Worm (Caenorhabditis elegans) whole organism, midembryonic: Measurements from ENCODE around the gene oac-30.

ENCODE experiments used
- T22C8.4 ChIP-seq: fragments of 200-800 bp; sonication (Bioruptor generic); IDR thresholded peaks from 2 replicates; pipeline ENCODE4 v1.3.6; 2022; ENCODE audit warnings: missing genetic modification characterization, missing compliant biosample characterization
- cog-1 ChIP-seq: sonication (generic microtip); optimal IDR thresholded peaks from 2 replicates; lab custom pipeline; 2016; ENCODE audit warnings: missing genetic modification characterization, missing compliant biosample characterization
- flt-1 ChIP-seq: fragments of 200-800 bp; sonication (Bioruptor generic); IDR thresholded peaks from 2 replicates; pipeline ENCODE4 v1.3.6; 2022; ENCODE audit warnings: missing genetic modification characterization, missing compliant biosample characterization
- klf-2 ChIP-seq: fragments of 200-800 bp; sonication (Bioruptor generic); conservative IDR thresholded peaks from 2 replicates; pipeline ENCODE4 v1.3.6; 2022; ENCODE audit warnings: missing genetic modification reagents, missing genetic modification characterization, missing compliant biosample characterization
- med-1 ChIP-seq: sonication (generic microtip); optimal IDR thresholded peaks from 2 replicates; lab custom pipeline; 2017; ENCODE audit warnings: missing genetic modification characterization, mild to moderate bottlenecking, missing compliant biosample characterization, antibody characterized with exemption, missing genetic modification reagents; ENCODE audit not compliant: insufficient read depth
- ref-1 ChIP-seq: fragments of 200-800 bp; sonication (Bioruptor generic); conservative IDR thresholded peaks from 2 replicates; pipeline ENCODE4 v1.3.6; 2022; ENCODE audit warnings: missing genetic modification reagents, missing genetic modification characterization, missing compliant biosample characterization
- tab-1 ChIP-seq: fragments of 200-800 bp; sonication (Bioruptor generic); IDR thresholded peaks from 2 replicates; pipeline ENCODE4 v1.3.6; 2022; ENCODE audit warnings: missing genetic modification characterization, missing compliant biosample characterization
- ztf-23 ChIP-seq: fragments of 200-800 bp; sonication (Bioruptor generic); IDR thresholded peaks from 2 replicates; pipeline ENCODE4 v1.3.6; 2022; ENCODE audit warnings: missing genetic modification reagents, missing genetic modification characterization, missing compliant biosample characterization
- ztf-29 ChIP-seq: fragments of 200-800 bp; sonication (Bioruptor generic); IDR thresholded peaks from 2 replicates; pipeline ENCODE4 v1.3.6; 2022; ENCODE audit warnings: missing genetic modification reagents, missing genetic modification characterization, missing compliant biosample characterization

- TF ChIP-seq T22C8.4 (GFP tag; lab: Robert Waterston, UW) (no peak), cog-1 (tag; lab: Kevin White, UChicago) (no peak), ztf-23 (GFP tag; lab: Robert Waterston, UW) (no peak), klf-2 (GFP tag; lab: Robert Waterston, UW) (no peak), ref-1 (GFP tag; lab: Robert Waterston, UW) (no peak), ztf-29 (no peak), med-1 (no peak), flt-1 (GFP tag; lab: Robert Waterston, UW) (no peak), tab-1 (GFP tag; lab: Robert Waterston, UW) (no peak)
Measured at ce11 chrII:1298169-1298568, 31.5 kb upstream of the oac-30 start, which contains the start of gene Y57G7A.1.
